Worm (Caenorhabditis elegans) whole organism, L4 larva: ENCODE data around the gene zipt-15.
"Not testable (repeated sequence)": the region's sequence is repeated elsewhere in the genome, so short reads cannot be mapped to it uniquely, and the experiment has no call there.

Experiments
- F37D6.2 ChIP-seq: sonication (generic microtip); optimal IDR thresholded peaks from 2 replicates; lab custom pipeline; 2016; ENCODE audit warnings: mild to moderate bottlenecking, missing genetic modification characterization, missing compliant biosample characterization
- T26A8.4 ChIP-seq: fragments of 200-800 bp; sonication (Bioruptor generic); IDR thresholded peaks from 2 replicates; pipeline ENCODE4 v1.3.6; 2022; ENCODE audit warnings: missing genetic modification characterization, missing compliant biosample characterization
- Y48G9A.11 ChIP-seq: fragments of 200-800 bp; sonication (Bioruptor generic); IDR thresholded peaks from 2 replicates; pipeline ENCODE4 v1.3.6; 2022; ENCODE audit warnings: missing genetic modification reagents, missing genetic modification characterization, missing compliant biosample characterization
- aha-1 ChIP-seq: fragments of 150-350 bp; peaks from one replicate; lab custom pipeline; 2014; ENCODE audit warnings: missing biosample characterization, missing genetic modification characterization
- arid-1 ChIP-seq: fragments of 200-800 bp; sonication (Bioruptor generic); conservative IDR thresholded peaks from 2 replicates; pipeline ENCODE4 v1.3.6; 2022; ENCODE audit warnings: missing genetic modification reagents, missing genetic modification characterization, missing compliant biosample characterization
- ceh-20 ChIP-seq: fragments of 200-800 bp; sonication (Bioruptor generic); IDR thresholded peaks from 2 replicates; pipeline ENCODE4 v1.3.6; 2022; ENCODE audit warnings: missing genetic modification reagents, missing genetic modification characterization, missing compliant biosample characterization
- ctbp-1 ChIP-seq: fragments of 200-800 bp; sonication (Bioruptor generic); IDR thresholded peaks from 2 replicates; pipeline ENCODE4 v1.3.6; 2022; ENCODE audit warnings: missing genetic modification reagents, missing genetic modification characterization, missing compliant biosample characterization
- daf-12 ChIP-seq: fragments of 150-350 bp; optimal IDR thresholded peaks from 2 replicates; lab custom pipeline; 2014; ENCODE audit warnings: missing biosample characterization, missing genetic modification reagents, missing genetic modification characterization
- daf-8 ChIP-seq: fragments of 200-800 bp; sonication (Bioruptor generic); IDR thresholded peaks from 2 replicates; pipeline ENCODE4 v1.3.6; 2022; ENCODE audit warnings: missing genetic modification characterization, missing compliant biosample characterization
- dmd-6 ChIP-seq: fragments of 200-800 bp; sonication (Bioruptor generic); IDR thresholded peaks from 2 replicates; pipeline ENCODE4 v1.3.6; 2022; ENCODE audit warnings: missing genetic modification reagents, missing genetic modification characterization, missing compliant biosample characterization
- dpl-1 ChIP-seq: fragments of 150-350 bp; optimal IDR thresholded peaks from 2 replicates; lab custom pipeline; 2014; ENCODE audit warnings: missing biosample characterization, missing genetic modification reagents, missing genetic modification characterization
- egl-27 ChIP-seq: sonication (generic microtip); optimal IDR thresholded peaks from 3 replicates; lab custom pipeline; 2017; ENCODE audit warnings: missing biosample characterization, missing genetic modification reagents, missing genetic modification characterization
- egl-43 ChIP-seq: fragments of 200-800 bp; sonication (Bioruptor generic); IDR thresholded peaks from 2 replicates; pipeline ENCODE4 v1.3.6; 2022; ENCODE audit warnings: missing genetic modification reagents, missing genetic modification characterization, missing compliant biosample characterization
- fkh-10 ChIP-seq: fragments of 150-350 bp; optimal IDR thresholded peaks from 2 replicates; lab custom pipeline; 2014; ENCODE audit warnings: missing biosample characterization, missing genetic modification reagents, missing genetic modification characterization
- gei-8 ChIP-seq: fragments of 200-800 bp; sonication (Bioruptor generic); optimal IDR thresholded peaks from 2 replicates; lab custom pipeline; 2018; ENCODE audit warnings: mild to moderate bottlenecking, missing genetic modification characterization, missing compliant biosample characterization
- hif-1 ChIP-seq, 2 experiments: sonication (generic microtip); optimal IDR thresholded peaks; 2 replicates each; lab custom pipeline; 2016 to 2017; ENCODE audit warnings: missing compliant biosample characterization in 2 of 2, missing genetic modification characterization in 2 of 2, missing genetic modification reagents in 2 of 2, missing genotype in 2 of 2, mild to moderate bottlenecking in 1 of 2
- hlh-11 ChIP-seq: fragments of 200-800 bp; sonication (Bioruptor generic); optimal IDR thresholded peaks from 2 replicates; lab custom pipeline; 2018; ENCODE audit warnings: mild to moderate bottlenecking, missing genetic modification characterization, missing compliant biosample characterization
- hlh-30 ChIP-seq: sonication (generic microtip); optimal IDR thresholded peaks from 2 replicates; lab custom pipeline; 2017; ENCODE audit warnings: antibody characterized with exemption, mild to moderate bottlenecking, missing genetic modification characterization, missing compliant biosample characterization; ENCODE audit not compliant: insufficient read depth
- hmg-1.1 ChIP-seq: fragments of 200-800 bp; sonication (Bioruptor generic); IDR thresholded peaks from 2 replicates; pipeline ENCODE4 v1.3.6; 2022; ENCODE audit warnings: missing genetic modification reagents, missing genetic modification characterization, missing compliant biosample characterization
- lin-38 ChIP-seq: fragments of 200-800 bp; sonication (Bioruptor generic); IDR thresholded peaks from 2 replicates; pipeline ENCODE4 v1.3.6; 2022; ENCODE audit warnings: missing genetic modification reagents, missing genetic modification characterization, missing compliant biosample characterization
- lin-39 ChIP-seq: fragments of 150-350 bp; optimal IDR thresholded peaks from 2 replicates; lab custom pipeline; 2014; ENCODE audit warnings: missing biosample characterization, missing genetic modification reagents, missing genetic modification characterization
- lsy-2 ChIP-seq, 2 experiments: fragments of 150-350 bp in 1 of 2; sonication (generic microtip) in 1 of 2; optimal IDR thresholded peaks; 2 replicates each; lab custom pipeline; 2014 to 2017; ENCODE audit warnings: missing biosample characterization in 2 of 2, missing genetic modification characterization in 2 of 2
- madf-9 ChIP-seq: fragments of 200-800 bp; sonication (Bioruptor generic); conservative IDR thresholded peaks from 2 replicates; pipeline ENCODE4 v1.3.6; 2022; ENCODE audit warnings: missing genetic modification reagents, missing genetic modification characterization, missing compliant biosample characterization
- mdt-29 ChIP-seq: fragments of 200-800 bp; sonication (Bioruptor generic); IDR thresholded peaks from 2 replicates; pipeline ENCODE4 v1.3.6; 2022; ENCODE audit warnings: missing genetic modification reagents, missing genetic modification characterization, missing compliant biosample characterization
- mep-1 ChIP-seq: fragments of 150-350 bp; sonication (generic microtip); optimal IDR thresholded peaks from 3 replicates; lab custom pipeline; 2014; ENCODE audit warnings: missing biosample characterization, missing genetic modification characterization
- mes-2 ChIP-seq: sonication (generic microtip); optimal IDR thresholded peaks from 2 replicates; lab custom pipeline; 2016; ENCODE audit warnings: missing genotype, mild to moderate bottlenecking, missing genetic modification characterization, missing compliant biosample characterization; ENCODE audit not compliant: poor library complexity, severe bottlenecking
- mxl-3 ChIP-seq: fragments of 200-800 bp; sonication (Bioruptor generic); optimal IDR thresholded peaks from 2 replicates; lab custom pipeline; 2018; ENCODE audit warnings: mild to moderate bottlenecking, missing genetic modification characterization, missing compliant biosample characterization
- pha-4 ChIP-seq, 2 experiments: fragments of 150-350 bp in 1 of 2; fragments of 200-800 bp in 1 of 2; sonication (Bioruptor generic) in 1 of 2; IDR thresholded peaks in 1 of 2; optimal IDR thresholded peaks in 1 of 2; 2 replicates each; pipeline versions ENCODE4 v1.3.6 to Lab custom; 2014 to 2022; ENCODE audit warnings: missing genetic modification characterization in 2 of 2, missing genetic modification reagents in 2 of 2, missing biosample characterization in 1 of 2, missing compliant biosample characterization in 1 of 2
- rbr-2 ChIP-seq: sonication (generic microtip); optimal IDR thresholded peaks from 2 replicates; lab custom pipeline; 2016; ENCODE audit warnings: missing genotype, missing genetic modification characterization, missing compliant biosample characterization
- set-16 ChIP-seq: fragments of 200-800 bp; sonication (Bioruptor generic); IDR thresholded peaks from 2 replicates; pipeline ENCODE4 v1.3.6; 2022; ENCODE audit warnings: missing genetic modification reagents, missing genetic modification characterization, missing compliant biosample characterization
- unc-130 ChIP-seq: sonication (generic microtip); optimal IDR thresholded peaks from 2 replicates; lab custom pipeline; 2016; ENCODE audit warnings: missing genetic modification reagents, missing genetic modification characterization, missing compliant biosample characterization
- vab-7 ChIP-seq: fragments of 200-800 bp; sonication (Bioruptor generic); IDR thresholded peaks from 2 replicates; pipeline ENCODE4 v1.3.6; 2022; ENCODE audit warnings: missing genetic modification reagents, missing genetic modification characterization, missing compliant biosample characterization
- zag-1 ChIP-seq: fragments of 150-350 bp; optimal IDR thresholded peaks from 2 replicates; lab custom pipeline; 2014; ENCODE audit warnings: missing biosample characterization, missing genetic modification characterization
- zip-2 ChIP-seq: fragments of 150-350 bp; optimal IDR thresholded peaks from 2 replicates; lab custom pipeline; 2014; ENCODE audit warnings: missing biosample characterization, missing genetic modification characterization

The zipt-15 gene

ce11 chrIV:828427-828826 lies 3.7 kb upstream of the zipt-15 start (continued):
- TF ChIP-seq T26A8.4 (no peak), zip-2 (tag; lab: Kevin White, UChicago) (peak; percentile 10), fkh-10 (GFP tag; lab: Kevin White, UChicago) (peak; percentile 42), gei-8 (GFP tag; lab: Kevin White, UChicago) (no peak), lsy-2 (tag; optimal IDR thresholded peaks at IDR 0.05; lab: Kevin White, UChicago) (peak in 1 of 2 experiments; percentile 85), hif-1 (tag; optimal IDR thresholded peaks at IDR 0.05; lab: Kevin White, UChicago) (peak; percentile 66 to 99), lin-38 (peak; percentile 77), hmg-1.1 (GFP tag; lab: Robert Waterston, UW) (peak; percentile 63), dpl-1 (peak; percentile 60), zag-1 (no peak), rbr-2 (tag; lab: Kevin White, UChicago) (peak; percentile 40), egl-27 (tag; lab: Kevin White, UChicago) (no peak)
- TF ChIP-seq, all 104 proteins: peak for 19

- no peak for TF ChIP-seq T26A8.4
- peak in 1 of 2 experiments; percentile 76 for TF ChIP-seq hif-1 (tag; optimal IDR thresholded peaks at IDR 0.05; lab: Kevin White, UChicago)
- peak; percentile 67 for TF ChIP-seq aha-1
- peak; percentile 41 for TF ChIP-seq hlh-30
- TF ChIP-seq, all 104 proteins: peak for 3
Observed at ce11 chrIV:826145-826544, 1.4 kb upstream of the zipt-15 start.

DNA sequence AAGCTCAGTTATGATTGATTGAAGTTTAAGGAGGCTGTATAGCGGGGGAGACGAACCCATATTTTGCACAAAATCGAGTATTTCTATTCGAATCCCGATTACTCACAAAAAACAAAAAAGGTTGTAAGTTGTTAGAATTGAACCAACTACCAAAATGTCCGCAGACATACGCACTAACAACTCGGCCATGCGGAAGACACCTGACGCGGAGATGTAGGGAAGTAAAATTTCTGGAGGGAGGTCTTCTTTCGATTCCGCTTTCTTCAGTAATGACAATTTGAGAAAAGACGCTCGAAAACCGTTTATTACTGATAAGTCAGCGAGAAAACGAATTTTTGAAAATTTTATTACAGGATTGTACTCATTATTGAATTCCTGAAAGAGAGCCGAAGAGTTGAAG lies 6.9 kb downstream of the zipt-15 start:
- TF ChIP-seq mep-1 (tag; lab: Kevin White, UChicago) = no peak
- no peak for TF ChIP-seq lin-39 (tag; lab: Kevin White, UChicago)
- no peak for TF ChIP-seq ctbp-1
- TF ChIP-seq daf-8 (GFP tag; lab: Robert Waterston, UW) = no peak
- TF ChIP-seq set-16 (GFP tag; lab: Robert Waterston, UW) = no peak
- TF ChIP-seq mxl-3 = no peak
- TF ChIP-seq daf-12 (tag; lab: Kevin White, UChicago) = no peak
- TF ChIP-seq F37D6.2 (tag; lab: Kevin White, UChicago) = no peak

ce11 chrIV:813341-813740 lies 11.4 kb downstream of the zipt-15 start:
- peak; percentile 61 for TF ChIP-seq dmd-6 (GFP tag; lab: Robert Waterston, UW)
- TF ChIP-seq Y48G9A.11 (GFP tag; lab: Robert Waterston, UW) = peak; percentile 32; the same call in 1 of the 2 replicates
- TF ChIP-seq set-16 (GFP tag; lab: Robert Waterston, UW) = peak; percentile 76
- peak; percentile 84 for TF ChIP-seq mes-2
- TF ChIP-seq rbr-2 (tag; lab: Kevin White, UChicago) = peak; percentile 3
- peak; percentile 58; the same call in 1 of the 2 replicates for TF ChIP-seq arid-1 (GFP tag; lab: Robert Waterston, UW)
- peak; percentile 8 for TF ChIP-seq hlh-11 (tag; lab: Kevin White, UChicago)
- peak; percentile 85 for TF ChIP-seq hmg-1.1 (GFP tag; lab: Robert Waterston, UW)
- 0 out of 2 replicates have a peak, but pooled peaks have one; percentile 42 for TF ChIP-seq mdt-29 (GFP tag; lab: Robert Waterston, UW)
- TF ChIP-seq unc-130 (GFP tag; lab: Kevin White, UChicago) = peak; percentile 0
- TF ChIP-seq vab-7 = peak; percentile 42; the same call in 1 of the 2 replicates
- TF ChIP-seq ceh-20 (GFP tag; lab: Robert Waterston, UW) = 0 out of 2 replicates have a peak, but pooled peaks have one; percentile 15
- peak; percentile 37; the same call in 1 of the 2 replicates for TF ChIP-seq pha-4 (GFP tag; IDR thresholded peaks at IDR 0.05; lab: Robert Waterston, UW)
- not testable (repeated sequence) for TF ChIP-seq pha-4 (tag; optimal IDR thresholded peaks at IDR 0.05; lab: Kevin White, UChicago)
- 0 out of 2 replicates have a peak, but pooled peaks have one; percentile 40 for TF ChIP-seq madf-9 (GFP tag; lab: Robert Waterston, UW)
- peak; percentile 63 for TF ChIP-seq egl-43 (GFP tag; lab: Robert Waterston, UW)
- peak; percentile 64; the same call in 1 of the 2 replicates for TF ChIP-seq T26A8.4
- peak; percentile 88 for TF ChIP-seq lin-38
